Fruit fly (Drosophila melanogaster) whole organism, adult: ENCODE data around the gene Cpr97Ea.

ENCODE experiments used
- CG11617 ChIP-seq: fragments of 200-800 bp; sonication (Bioruptor generic); optimal IDR thresholded peaks from 2 replicates; lab custom pipeline; 2017; ENCODE audit warnings: mild to moderate bottlenecking, missing biosample characterization, missing genetic modification reagents, missing genetic modification characterization
- CG12768 ChIP-seq: fragments of 200-800 bp; sonication (Bioruptor generic); optimal IDR thresholded peaks from 2 replicates; lab custom pipeline; 2017; ENCODE audit warnings: missing biosample characterization, missing genetic modification characterization, mild to moderate bottlenecking, moderate library complexity, missing genetic modification reagents
- CG14711 ChIP-seq: fragments of 200-800 bp; sonication (Bioruptor generic); optimal IDR thresholded peaks from 2 replicates; lab custom pipeline; 2018; ENCODE audit warnings: missing biosample characterization, mild to moderate bottlenecking, missing genetic modification characterization, moderate library complexity
- CG1620 ChIP-seq: fragments of 200-800 bp; sonication (Bioruptor generic); optimal IDR thresholded peaks from 2 replicates; lab custom pipeline; 2016; ENCODE audit warnings: missing biosample characterization, missing genetic modification characterization
- CG7101 ChIP-seq: fragments of 200-800 bp; sonication (Bioruptor generic); optimal IDR thresholded peaks from 2 replicates; lab custom pipeline; 2018; ENCODE audit warnings: missing biosample characterization, mild to moderate bottlenecking, missing genetic modification characterization, moderate library complexity
- Clk ChIP-seq: fragments of 200-800 bp; sonication (Bioruptor generic); optimal IDR thresholded peaks from 2 replicates; lab custom pipeline; 2017; ENCODE audit warnings: missing biosample characterization, missing genetic modification characterization
- Mnt ChIP-seq: fragments of 200-800 bp; sonication (Bioruptor generic); optimal IDR thresholded peaks from 2 replicates; lab custom pipeline; 2016; ENCODE audit warnings: missing biosample characterization, mild to moderate bottlenecking, missing genetic modification characterization
- bab1 ChIP-seq: fragments of 200-800 bp; sonication (Bioruptor generic); optimal IDR thresholded peaks from 3 replicates; lab custom pipeline; 2019; ENCODE audit warnings: missing biosample characterization, mild to moderate bottlenecking, missing genetic modification characterization, moderate library complexity
- kay ChIP-seq: fragments of 200-800 bp; sonication (Bioruptor generic); peaks from one replicate; lab custom pipeline; 2016; ENCODE audit warnings: missing biosample characterization, missing genetic modification characterization, borderline replicate concordance
- tj ChIP-seq: fragments of 200-800 bp; sonication (Bioruptor generic); optimal IDR thresholded peaks from 3 replicates; lab custom pipeline; 2017; ENCODE audit warnings: missing biosample characterization, mild to moderate bottlenecking, missing genetic modification characterization, moderate library complexity
- toe ChIP-seq: fragments of 200-800 bp; sonication (Bioruptor generic); optimal IDR thresholded peaks from 2 replicates; lab custom pipeline; 2016; ENCODE audit warnings: missing biosample characterization, missing genetic modification characterization

dm6 chr3R:27049549-27049948 is 38.0 kb downstream of the Cpr97Ea start:
- no peak for TF ChIP-seq Mnt (GFP tag; lab: Kevin White, UChicago)
- TF ChIP-seq CG1620 (GFP tag; lab: Kevin White, UChicago) = no peak
- no peak for TF ChIP-seq toe (GFP tag; lab: Kevin White, UChicago)
- no peak for TF ChIP-seq CG11617 (GFP tag; lab: Kevin White, UChicago)
- TF ChIP-seq kay (GFP tag; lab: Kevin White, UChicago) = no peak
- no peak for TF ChIP-seq Clk (GFP tag; lab: Kevin White, UChicago)
- TF ChIP-seq bab1 (GFP tag; lab: Kevin White, UChicago) = no peak
- no peak for TF ChIP-seq CG14711 (tag; lab: Kevin White, UChicago)
- TF ChIP-seq tj = no peak
- TF ChIP-seq CG7101 (tag; lab: Kevin White, UChicago) = no peak
- no peak for TF ChIP-seq CG12768 (GFP tag; lab: Kevin White, UChicago)
